Fruit fly (Drosophila melanogaster): ENCODE results near the gene Hsp60B.

Hsp60B gene

dm6 chr2L:700787-701186, 27.4 kb upstream of the Hsp60B start (continued):
- TF ChIP-seq salr (GFP tag; optimal IDR thresholded peaks at IDR 0.05), result no peak
- TF ChIP-seq CG9139 (GFP tag; optimal IDR thresholded peaks at IDR 0.05), result no peak
- TF ChIP-seq Eip93F (GFP tag; optimal IDR thresholded peaks at IDR 0.05), result no peak
- 0 out of 2 replicates have a peak, but pooled peaks have one; percentile 17 for TF ChIP-seq CG15336 (GFP tag; IDR thresholded peaks at IDR 0.05)
- no peak for TF ChIP-seq Sox15 (GFP tag; optimal IDR thresholded peaks at IDR 0.05)
- TF ChIP-seq dac (GFP tag; optimal IDR thresholded peaks at IDR 0.05), result no peak
- peak; percentile 67 for TF ChIP-seq CG3919 (GFP tag; optimal IDR thresholded peaks at IDR 0.05)
- TF ChIP-seq CG6163 (GFP tag; IDR thresholded peaks at IDR 0.05), result peak; percentile 28; the same call in 1 of the 3 replicates
- TF ChIP-seq CG10631 (GFP tag; optimal IDR thresholded peaks at IDR 0.05), result peak; percentile 42
- peak; percentile 39 for TF ChIP-seq CG6808 (GFP tag; optimal IDR thresholded peaks at IDR 0.05)
- TF ChIP-seq pdm3 (GFP tag; optimal IDR thresholded peaks at IDR 0.05), result peak; percentile 42
- TF ChIP-seq acj6 (GFP tag; optimal IDR thresholded peaks at IDR 0.05), result peak; percentile 41
- peak; percentile 8 for TF ChIP-seq CG4318 (GFP tag; optimal IDR thresholded peaks at IDR 0.05)
- TF ChIP-seq lz (GFP tag; optimal IDR thresholded peaks at IDR 0.05), result peak; percentile 67
- no peak for TF ChIP-seq net (GFP tag; optimal IDR thresholded peaks at IDR 0.05)
- peak; percentile 44 for TF ChIP-seq CG8632 (GFP tag; optimal IDR thresholded peaks at IDR 0.05)
- peak; percentile 71 for TF ChIP-seq Met (GFP tag; optimal IDR thresholded peaks at IDR 0.05)
- 0 out of 2 replicates have a peak, but pooled peaks have one; percentile 26 for TF ChIP-seq Gug (GFP tag; IDR thresholded peaks at IDR 0.05)
- TF ChIP-seq Eip75B (GFP tag; optimal IDR thresholded peaks at IDR 0.05), result peak; percentile 46
- TF ChIP-seq CG8119 (GFP tag; IDR thresholded peaks at IDR 0.05), result no peak
- no peak for TF ChIP-seq fkh (GFP tag; optimal IDR thresholded peaks at IDR 0.05)
- TF ChIP-seq Sox14 (GFP tag; optimal IDR thresholded peaks at IDR 0.05), result peak; percentile 47
- peak in 1 of 2 experiments; percentile 8 for TF ChIP-seq ss (GFP tag; optimal IDR thresholded peaks at IDR 0.05)
- TF ChIP-seq CG11762 (GFP tag; optimal IDR thresholded peaks at IDR 0.05; ENCODE audit: insufficient read depth), result peak; percentile 15
- TF ChIP-seq vri (GFP tag; optimal IDR thresholded peaks at IDR 0.05), result peak; percentile 34
- TF ChIP-seq Hr39 (GFP tag; optimal IDR thresholded peaks at IDR 0.05), result peak; percentile 55
- TF ChIP-seq Hr38 (GFP tag; optimal IDR thresholded peaks at IDR 0.05), result no peak
- TF ChIP-seq CG7368 (GFP tag; optimal IDR thresholded peaks at IDR 0.05), result no peak
- peak; percentile 30 for TF ChIP-seq fd59A (GFP tag; optimal IDR thresholded peaks at IDR 0.05)

- TF ChIP-seq CG6808 (GFP tag; optimal IDR thresholded peaks at IDR 0.05) (no peak), Ets96B (tag; optimal IDR thresholded peaks at IDR 0.05) (no peak), CG15336 (GFP tag; IDR thresholded peaks at IDR 0.05) (peak; percentile 27; the same call in 1 of the 2 replicates), net (GFP tag; optimal IDR thresholded peaks at IDR 0.05) (no peak), dsx (GFP tag; optimal IDR thresholded peaks at IDR 0.05; ENCODE audit: poor library complexity, severe bottlenecking) (peak; percentile 19), Sox102F (GFP tag; optimal IDR thresholded peaks at IDR 0.05) (peak; percentile 15), Eip93F (GFP tag; optimal IDR thresholded peaks at IDR 0.05) (no peak), ss (GFP tag; optimal IDR thresholded peaks at IDR 0.05) (peak in 1 of 2 experiments; percentile 1), CG34406 (GFP tag; optimal IDR thresholded peaks at IDR 0.05) (no peak), CG6854 (GFP tag; optimal IDR thresholded peaks at IDR 0.05) (peak; percentile 37), CG8119 (GFP tag; IDR thresholded peaks at IDR 0.05) (no peak), Lpt (GFP tag; optimal IDR thresholded peaks at IDR 0.05) (peak; percentile 32), Sox14 (GFP tag; optimal IDR thresholded peaks at IDR 0.05) (peak; percentile 33), Hr39 (GFP tag; optimal IDR thresholded peaks at IDR 0.05) (no peak), Eip78C (GFP tag) (peak; percentile 69), Blimp-1 (GFP tag; optimal IDR thresholded peaks at IDR 0.05) (peak; percentile 49)
Observed at dm6 chr2L:701868-702327, 26.3 kb upstream of the Hsp60B start.

- no peak for TF ChIP-seq CG6808 (GFP tag; optimal IDR thresholded peaks at IDR 0.05)
Observed at dm6 chr2L:705216-705615, 22.9 kb upstream of the Hsp60B start.

All from whole organism, prepupa.